Fruit fly (Drosophila melanogaster): ENCODE data around the gene Eig71Eh.

Eig71Eh gene

dm6 chr3L:15672800-15673199 is 13.6 kb upstream of the Eig71Eh start (continued):
- TF ChIP-seq kay (GFP tag; optimal IDR thresholded peaks at IDR 0.05), result no peak
- TF ChIP-seq CG2678 (tag; optimal IDR thresholded peaks at IDR 0.05), result peak; percentile 17
- TF ChIP-seq prd (optimal IDR thresholded peaks at IDR 0.05), result no peak
- peak; percentile 45; the same call in 2 of the 3 replicates for TF ChIP-seq prd (GFP tag; IDR thresholded peaks at IDR 0.05)
- no peak for TF ChIP-seq Rfx (GFP tag; IDR thresholded peaks at IDR 0.05)
- TF ChIP-seq Rx (GFP tag; IDR thresholded peaks at IDR 0.05), result no peak
- no peak for TF ChIP-seq lbe (GFP tag; optimal IDR thresholded peaks at IDR 0.05)
- peak; percentile 21 for TF ChIP-seq Xbp1 (GFP tag; optimal IDR thresholded peaks at IDR 0.05)
- peak; percentile 15 for TF ChIP-seq CG1602 (GFP tag; optimal IDR thresholded peaks at IDR 0.05)
- TF ChIP-seq CG8944 (GFP tag; optimal IDR thresholded peaks at IDR 0.05), result no peak
- TF ChIP-seq CG10274 (GFP tag; optimal IDR thresholded peaks at IDR 0.05), result no peak
- peak; percentile 13 for TF ChIP-seq CG1529 (GFP tag; optimal IDR thresholded peaks at IDR 0.05)
- TF ChIP-seq Lhr (GFP tag; optimal IDR thresholded peaks at IDR 0.05), result no peak
- TF ChIP-seq az2 (GFP tag; optimal IDR thresholded peaks at IDR 0.05), result peak; percentile 43
- TF ChIP-seq seq (GFP tag; IDR thresholded peaks at IDR 0.05), result no peak
- no peak for TF ChIP-seq dysf (GFP tag; IDR thresholded peaks at IDR 0.05)
- TF ChIP-seq CG9727 (GFP tag; optimal IDR thresholded peaks at IDR 0.05), result peak; percentile 59
- no peak for TF ChIP-seq HmgD (GFP tag; optimal IDR thresholded peaks at IDR 0.05)
- no peak for TF ChIP-seq ranshi (GFP tag; IDR thresholded peaks at IDR 0.05)
- TF ChIP-seq tin (GFP tag; optimal IDR thresholded peaks at IDR 0.05), result peak; percentile 22
- TF ChIP-seq Myb (GFP tag; optimal IDR thresholded peaks at IDR 0.05), result no peak
- TF ChIP-seq sr (GFP tag; IDR thresholded peaks at IDR 0.05), result no peak
- TF ChIP-seq jigr1 (GFP tag; IDR thresholded peaks at IDR 0.05), result no peak
- TF ChIP-seq slbo (GFP tag; IDR thresholded peaks at IDR 0.05), result no peak
- no peak for TF ChIP-seq bcd (GFP tag; optimal IDR thresholded peaks at IDR 0.05)
- TF ChIP-seq CG5245 (GFP tag; optimal IDR thresholded peaks at IDR 0.05), result peak; percentile 9
- TF ChIP-seq Elba2 (GFP tag; optimal IDR thresholded peaks at IDR 0.05), result no peak
- TF ChIP-seq gcm (GFP tag; optimal IDR thresholded peaks at IDR 0.05), result peak; percentile 38
- TF ChIP-seq CG14860 (GFP tag; IDR thresholded peaks at IDR 0.05; ENCODE audit: partially characterized antibody), result no peak
- TF ChIP-seq sens (GFP tag), result peak; percentile 87
- TF ChIP-seq CG2712 (tag; optimal IDR thresholded peaks at IDR 0.05), result peak; percentile 72
- no peak for TF ChIP-seq CG9437 (GFP tag; optimal IDR thresholded peaks at IDR 0.05)
- TF ChIP-seq sima (GFP tag; optimal IDR thresholded peaks at IDR 0.05), result no peak
- TF ChIP-seq cad (GFP tag; optimal IDR thresholded peaks at IDR 0.05), result no peak
- no peak for TF ChIP-seq sug (tag; optimal IDR thresholded peaks at IDR 0.05)
- TF ChIP-seq CG12391 (tag; optimal IDR thresholded peaks at IDR 0.05), result peak; percentile 54
- TF ChIP-seq hkb (optimal IDR thresholded peaks at IDR 0.05), result no peak
- 0 out of 2 replicates have a peak, but pooled peaks have one; percentile 36 for TF ChIP-seq hkb (GFP tag; IDR thresholded peaks at IDR 0.05)
- no peak for TF ChIP-seq CG1647 (GFP tag; optimal IDR thresholded peaks at IDR 0.05)
- peak; percentile 30 for TF ChIP-seq Asciz (GFP tag; optimal IDR thresholded peaks at IDR 0.05)
- TF ChIP-seq CG6689 (GFP tag; IDR thresholded peaks at IDR 0.05), result no peak
- TF ChIP-seq CG11560 (tag; IDR thresholded peaks at IDR 0.05), result no peak
- TF ChIP-seq CG32772 (GFP tag; IDR thresholded peaks at IDR 0.05), result no peak
- peak; percentile 61 for TF ChIP-seq CG17829 (tag; optimal IDR thresholded peaks at IDR 0.05)
- no peak for TF ChIP-seq Ada2b (GFP tag; IDR thresholded peaks at IDR 0.05)
- TF ChIP-seq Bteb2 (GFP tag; optimal IDR thresholded peaks at IDR 0.05), result no peak
- no peak for TF ChIP-seq CG10321 (GFP tag; IDR thresholded peaks at IDR 0.05)
- TF ChIP-seq yki (optimal IDR thresholded peaks at IDR 0.05), result no peak
- TF ChIP-seq CG2202 (tag; optimal IDR thresholded peaks at IDR 0.05), result peak; percentile 30
- no peak for TF ChIP-seq odd (GFP tag; optimal IDR thresholded peaks at IDR 0.05)
- no peak for TF ChIP-seq oc (tag; optimal IDR thresholded peaks at IDR 0.05)
- TF ChIP-seq CG12104 (GFP tag; optimal IDR thresholded peaks at IDR 0.05), result peak; percentile 5
- TF ChIP-seq CG12942 (GFP tag; optimal IDR thresholded peaks at IDR 0.05), result no peak
- TF ChIP-seq sens-2 (GFP tag; IDR thresholded peaks at IDR 0.05), result no peak
- TF ChIP-seq gsb (GFP tag; IDR thresholded peaks at IDR 0.05), result no peak

All from whole organism, embryonic.